Fruit fly (Drosophila melanogaster) whole organism, embryonic: ENCODE measurements around the gene Sk1.

Experiments
- Aef1 ChIP-seq: fragments of 200-800 bp; sonication (Bioruptor generic); IDR thresholded peaks from 3 replicates; pipeline ENCODE4 v1.3.6; 2022; ENCODE audit warnings: missing biosample characterization, missing genetic modification characterization
- B-H1 ChIP-seq: fragments of 200-800 bp; sonication (Bioruptor generic); IDR thresholded peaks from 3 replicates; pipeline ENCODE4 v1.3.6; 2022; ENCODE audit warnings: missing biosample characterization, missing genetic modification characterization
- Blimp-1 ChIP-seq: fragments of 200-800 bp; sonication (Bioruptor generic); optimal IDR thresholded peaks from 3 replicates; lab custom pipeline; 2018; ENCODE audit warnings: missing biosample characterization, missing genetic modification characterization, mild to moderate bottlenecking, moderate library complexity, missing genetic modification reagents
- CG10209 ChIP-seq: fragments of 200-800 bp; sonication (Bioruptor generic); optimal IDR thresholded peaks from 3 replicates; lab custom pipeline; 2017; ENCODE audit warnings: missing biosample characterization, mild to moderate bottlenecking, missing genetic modification characterization, missing genetic modification reagents
- CG12104 ChIP-seq: fragments of 200-800 bp; sonication (Bioruptor generic); optimal IDR thresholded peaks from 3 replicates; lab custom pipeline; 2016; ENCODE audit warnings: missing biosample characterization, missing genetic modification characterization
- CG13624 ChIP-seq: fragments of 200-800 bp; sonication (Bioruptor generic); optimal IDR thresholded peaks from 2 replicates; lab custom pipeline; 2016; ENCODE audit warnings: missing biosample characterization, missing genetic modification characterization
- CG14667 ChIP-seq: fragments of 200-800 bp; sonication (Bioruptor generic); IDR thresholded peaks from 2 replicates; pipeline ENCODE4 v1.3.6; 2022; ENCODE audit warnings: missing biosample characterization, missing genetic modification characterization
- CG14965 ChIP-seq: fragments of 200-800 bp; sonication (Bioruptor generic); optimal IDR thresholded peaks from 2 replicates; lab custom pipeline; 2016; ENCODE audit warnings: missing biosample characterization, missing genetic modification characterization, borderline replicate concordance
- CG15514 ChIP-seq: fragments of 200-800 bp; sonication (Bioruptor generic); optimal IDR thresholded peaks from 3 replicates; lab custom pipeline; 2017; ENCODE audit warnings: missing biosample characterization, missing genetic modification characterization, mild to moderate bottlenecking, moderate library complexity, missing genetic modification reagents
- CG17912 ChIP-seq: fragments of 200-800 bp; sonication (Bioruptor generic); optimal IDR thresholded peaks from 2 replicates; lab custom pipeline; 2018; ENCODE audit warnings: missing biosample characterization, mild to moderate bottlenecking, missing genetic modification characterization
- CG18262 ChIP-seq: fragments of 200-800 bp; optimal IDR thresholded peaks from 3 replicates; lab custom pipeline; 2019; ENCODE audit warnings: missing biosample characterization, mild to moderate bottlenecking, missing genetic modification characterization, moderate library complexity
- CG2199 ChIP-seq: fragments of 200-800 bp; sonication (Bioruptor generic); IDR thresholded peaks from 3 replicates; pipeline ENCODE4 v1.3.6; 2022; ENCODE audit warnings: missing biosample characterization, missing genetic modification characterization
- CG2202 ChIP-seq: fragments of 200-800 bp; sonication (Bioruptor generic); optimal IDR thresholded peaks from 2 replicates; lab custom pipeline; 2018; ENCODE audit warnings: missing biosample characterization, mild to moderate bottlenecking, missing genetic modification characterization
- CG2875 ChIP-seq: fragments of 200-800 bp; sonication (Bioruptor generic); optimal IDR thresholded peaks from 2 replicates; lab custom pipeline; 2017; ENCODE audit warnings: missing biosample characterization, mild to moderate bottlenecking, missing genetic modification characterization, missing genetic modification reagents
- CG3281 ChIP-seq: fragments of 200-800 bp; sonication (Bioruptor generic); optimal IDR thresholded peaks from 3 replicates; lab custom pipeline; 2017; ENCODE audit warnings: missing biosample characterization, mild to moderate bottlenecking, missing genetic modification characterization
- CG3838 ChIP-seq: fragments of 200-800 bp; sonication (Bioruptor generic); optimal IDR thresholded peaks from 3 replicates; lab custom pipeline; 2016; ENCODE audit warnings: missing biosample characterization, missing genetic modification characterization
- CG4424 ChIP-seq: fragments of 200-800 bp; sonication (Bioruptor generic); optimal IDR thresholded peaks from 3 replicates; lab custom pipeline; 2016; ENCODE audit warnings: missing biosample characterization, missing genetic modification characterization
- CG6254 ChIP-seq: fragments of 200-800 bp; sonication (Bioruptor generic); optimal IDR thresholded peaks from 3 replicates; lab custom pipeline; 2017; ENCODE audit warnings: mild to moderate bottlenecking, missing biosample characterization, missing genetic modification reagents, missing genetic modification characterization
- CG6654 ChIP-seq: fragments of 200-800 bp; sonication (Bioruptor generic); optimal IDR thresholded peaks from 2 replicates; lab custom pipeline; 2017; ENCODE audit warnings: missing biosample characterization, mild to moderate bottlenecking, missing genetic modification characterization
- CG9437 ChIP-seq: fragments of 200-800 bp; sonication (Bioruptor generic); optimal IDR thresholded peaks from 2 replicates; lab custom pipeline; 2018; ENCODE audit warnings: missing biosample characterization, mild to moderate bottlenecking, missing genetic modification characterization
- CG9817 ChIP-seq: fragments of 200-800 bp; sonication (Bioruptor generic); optimal IDR thresholded peaks from 2 replicates; lab custom pipeline; 2018; ENCODE audit warnings: missing biosample characterization, mild to moderate bottlenecking, missing genetic modification characterization, moderate library complexity
- Dp ChIP-seq: fragments of 200-800 bp; sonication (Bioruptor generic); optimal IDR thresholded peaks from 2 replicates; lab custom pipeline; 2018; ENCODE audit warnings: missing biosample characterization, mild to moderate bottlenecking, missing genetic modification characterization, moderate library complexity
- E2f1 ChIP-seq: fragments of 200-800 bp; sonication (Bioruptor generic); IDR thresholded peaks from 2 replicates; pipeline ENCODE4 v1.3.6; 2022; ENCODE audit warnings: missing biosample characterization, missing genetic modification characterization
- Ets97D ChIP-seq: fragments of 200-800 bp; sonication (Bioruptor generic); optimal IDR thresholded peaks from 3 replicates; lab custom pipeline; 2016; ENCODE audit warnings: missing biosample characterization, missing genetic modification characterization
- Fer1 ChIP-seq: fragments of 200-800 bp; sonication (Bioruptor generic); optimal IDR thresholded peaks from 2 replicates; lab custom pipeline; 2017; ENCODE audit warnings: missing biosample characterization, mild to moderate bottlenecking, missing genetic modification characterization
- Fer2 ChIP-seq: fragments of 200-800 bp; sonication (Bioruptor generic); optimal IDR thresholded peaks from 2 replicates; lab custom pipeline; 2018; ENCODE audit warnings: missing biosample characterization, mild to moderate bottlenecking, missing genetic modification characterization, moderate library complexity
- Hand ChIP-seq: fragments of 200-800 bp; sonication (Bioruptor generic); optimal IDR thresholded peaks from 2 replicates; lab custom pipeline; 2017; ENCODE audit warnings: mild to moderate bottlenecking, missing biosample characterization, missing genetic modification reagents, missing genetic modification characterization
- Opbp ChIP-seq: fragments of 200-800 bp; sonication (Bioruptor generic); IDR thresholded peaks from 3 replicates; pipeline ENCODE4 v1.3.6; 2022; ENCODE audit warnings: missing biosample characterization, missing genetic modification characterization; ENCODE audit not compliant: partially characterized antibody
- Scr ChIP-seq: fragments of 200-800 bp; sonication (Bioruptor generic); IDR thresholded peaks from 2 replicates; pipeline ENCODE4 v1.3.6; 2022; ENCODE audit warnings: missing biosample characterization, missing genetic modification characterization; ENCODE audit not compliant: partially characterized antibody
- Taf1 ChIP-seq: fragments of 200-800 bp; sonication (Bioruptor generic); IDR thresholded peaks from 2 replicates; pipeline ENCODE4 v1.3.6; 2022; ENCODE audit warnings: missing biosample characterization, missing genetic modification characterization
- bigmax ChIP-seq: fragments of 200-800 bp; sonication (Bioruptor generic); optimal IDR thresholded peaks from 2 replicates; lab custom pipeline; 2018; ENCODE audit warnings: missing biosample characterization, mild to moderate bottlenecking, missing genetic modification characterization
- corto ChIP-seq: fragments of 200-800 bp; sonication (Bioruptor generic); optimal IDR thresholded peaks from 2 replicates; lab custom pipeline; 2016; ENCODE audit warnings: missing biosample characterization, mild to moderate bottlenecking, missing genetic modification characterization, moderate library complexity
- croc ChIP-seq: fragments of 200-800 bp; sonication (Bioruptor generic); conservative IDR thresholded peaks from 3 replicates; pipeline ENCODE4 v1.3.6; 2022; ENCODE audit warnings: missing biosample characterization, missing genetic modification characterization
- da ChIP-seq: fragments of 200-800 bp; sonication (Bioruptor generic); optimal IDR thresholded peaks from 2 replicates; lab custom pipeline; 2016; ENCODE audit warnings: missing biosample characterization, missing genetic modification characterization
- exex ChIP-seq: fragments of 200-800 bp; sonication (Bioruptor generic); optimal IDR thresholded peaks from 4 replicates; lab custom pipeline; 2018; ENCODE audit warnings: missing biosample characterization, mild to moderate bottlenecking, missing genetic modification characterization, moderate library complexity
- gem ChIP-seq: fragments of 200-800 bp; sonication (Bioruptor generic); optimal IDR thresholded peaks from 2 replicates; lab custom pipeline; 2019; ENCODE audit warnings: missing biosample characterization, mild to moderate bottlenecking, missing genetic modification characterization, moderate library complexity
- ind ChIP-seq: fragments of 200-800 bp; sonication (Bioruptor generic); optimal IDR thresholded peaks from 3 replicates; lab custom pipeline; 2016; ENCODE audit warnings: missing biosample characterization, missing genetic modification characterization
- jigr1 ChIP-seq: fragments of 200-800 bp; sonication (Bioruptor generic); IDR thresholded peaks from 3 replicates; pipeline ENCODE4 v1.3.6; 2022; ENCODE audit warnings: missing biosample characterization, missing genetic modification characterization
- lbe ChIP-seq: fragments of 200-800 bp; sonication (Bioruptor generic); optimal IDR thresholded peaks from 2 replicates; lab custom pipeline; 2016; ENCODE audit warnings: missing biosample characterization, mild to moderate bottlenecking, missing genetic modification characterization
- maf-S ChIP-seq: fragments of 200-800 bp; sonication (Bioruptor generic); optimal IDR thresholded peaks from 2 replicates; lab custom pipeline; 2016; ENCODE audit warnings: missing biosample characterization, missing genetic modification characterization
- peb ChIP-seq: fragments of 200-800 bp; sonication (Bioruptor generic); IDR thresholded peaks from 2 replicates; pipeline ENCODE4 v1.3.6; 2022; ENCODE audit warnings: missing biosample characterization, missing genetic modification characterization
- pum ChIP-seq: fragments of 200-800 bp; sonication (Bioruptor generic); optimal IDR thresholded peaks from 2 replicates; lab custom pipeline; 2016; ENCODE audit warnings: missing biosample characterization, missing genetic modification characterization
- ro ChIP-seq: fragments of 200-800 bp; sonication (Bioruptor generic); IDR thresholded peaks from 2 replicates; pipeline ENCODE4 v1.3.6; 2022; ENCODE audit warnings: missing biosample characterization, missing genetic modification characterization
- row ChIP-seq: fragments of 200-800 bp; sonication (Bioruptor generic); IDR thresholded peaks from 3 replicates; pipeline ENCODE4 v1.3.6; 2022; ENCODE audit warnings: missing biosample characterization, missing genetic modification characterization
- schlank ChIP-seq: fragments of 200-800 bp; sonication (Bioruptor generic); optimal IDR thresholded peaks from 2 replicates; lab custom pipeline; 2018; ENCODE audit warnings: missing biosample characterization, mild to moderate bottlenecking, missing genetic modification characterization
- sens-2 ChIP-seq: fragments of 200-800 bp; sonication (Bioruptor generic); IDR thresholded peaks from 2 replicates; pipeline ENCODE4 v1.3.6; 2022; ENCODE audit warnings: missing biosample characterization, missing genetic modification characterization
- sim ChIP-seq: fragments of 200-800 bp; sonication (Bioruptor generic); IDR thresholded peaks from 2 replicates; pipeline ENCODE4 v1.3.6; 2022; ENCODE audit warnings: missing biosample characterization, missing genetic modification characterization
- stwl ChIP-seq: fragments of 200-800 bp; sonication (Bioruptor generic); optimal IDR thresholded peaks from 3 replicates; lab custom pipeline; 2018; ENCODE audit warnings: missing biosample characterization, mild to moderate bottlenecking, missing genetic modification characterization, moderate library complexity
- tio ChIP-seq: fragments of 200-800 bp; sonication (Bioruptor generic); optimal IDR thresholded peaks from 2 replicates; lab custom pipeline; 2017; ENCODE audit warnings: missing biosample characterization, missing genetic modification characterization, inconsistent platforms
- z ChIP-seq: fragments of 200-800 bp; sonication (Bioruptor generic); IDR thresholded peaks from 3 replicates; pipeline ENCODE4 v1.3.6; 2022; ENCODE audit warnings: missing biosample characterization, missing genetic modification characterization

The Sk1 gene

dm6 chrX:11494731-11495277, 52.5 kb downstream of the Sk1 start (continued):
- 0 out of 2 replicates have a peak, but pooled peaks have one; percentile 33 for TF ChIP-seq E2f1 (GFP tag; lab: Robert Waterston, UW)
- TF ChIP-seq CG10209 (GFP tag; lab: Kevin White, UChicago): peak; percentile 75
- peak; percentile 33; the same call in 1 of the 2 replicates for TF ChIP-seq CG14667
- peak; percentile 85 for TF ChIP-seq gem
- peak; percentile 50 for TF ChIP-seq ind (GFP tag; lab: Kevin White, UChicago)
- TF ChIP-seq CG9817 (tag; lab: Kevin White, UChicago): peak; percentile 39
- peak; percentile 83 for TF ChIP-seq lbe (GFP tag; lab: Kevin White, UChicago)
- peak; percentile 31 for TF ChIP-seq Fer1 (GFP tag; lab: Kevin White, UChicago)
- peak; percentile 81 for TF ChIP-seq Blimp-1 (GFP tag; lab: Kevin White, UChicago)
- TF ChIP-seq schlank: no peak
- no peak for TF ChIP-seq B-H1 (GFP tag; lab: Robert Waterston, UW)
- 0 out of 3 replicates have a peak, but pooled peaks have one; percentile 11 for TF ChIP-seq Aef1 (GFP tag; lab: Robert Waterston, UW)
- TF ChIP-seq CG2199: no peak
- TF ChIP-seq corto (GFP tag; lab: Kevin White, UChicago): peak; percentile 35
- no peak; the same call in 1 of the 2 replicates for TF ChIP-seq sens-2 (GFP tag; lab: Robert Waterston, UW)
- no peak for TF ChIP-seq Opbp
- TF ChIP-seq Dp (GFP tag; lab: Kevin White, UChicago): no peak
- TF ChIP-seq Taf1 (GFP tag; lab: Robert Waterston, UW): no peak
- TF ChIP-seq CG14965 (GFP tag; lab: Kevin White, UChicago): no peak
- peak; percentile 11 for TF ChIP-seq Ets97D (GFP tag; lab: Kevin White, UChicago)
- no peak; the same call in 1 of the 2 replicates for TF ChIP-seq sim (GFP tag; lab: Robert Waterston, UW)
- peak; percentile 80 for TF ChIP-seq CG2875 (GFP tag; lab: Kevin White, UChicago)
- TF ChIP-seq CG4424: peak; percentile 85
- TF ChIP-seq Fer2: no peak
- TF ChIP-seq Scr: no peak
- peak; percentile 78 for TF ChIP-seq CG6254 (GFP tag; lab: Kevin White, UChicago)
- no peak for TF ChIP-seq CG3838 (GFP tag; lab: Kevin White, UChicago)
- TF ChIP-seq exex: no peak
- TF ChIP-seq CG13624 (GFP tag; lab: Kevin White, UChicago): peak; percentile 40
- no peak for TF ChIP-seq z (GFP tag; lab: Robert Waterston, UW)
- TF ChIP-seq da (GFP tag; lab: Kevin White, UChicago): no peak
- TF ChIP-seq CG12104 (GFP tag; lab: Kevin White, UChicago): peak; percentile 55
- TF ChIP-seq CG2202 (tag; lab: Kevin White, UChicago): peak; percentile 80
- TF ChIP-seq pum (GFP tag; lab: Kevin White, UChicago): peak; percentile 78
- TF ChIP-seq tio (GFP tag; lab: Kevin White, UChicago): peak; percentile 71
- peak; percentile 90 for TF ChIP-seq CG18262 (tag; lab: Kevin White, UChicago)
- no peak for TF ChIP-seq CG17912 (GFP tag; lab: Kevin White, UChicago)
- TF ChIP-seq CG6654 (GFP tag; lab: Kevin White, UChicago): peak; percentile 29
- peak; percentile 11 for TF ChIP-seq CG15514
- peak; percentile 39 for TF ChIP-seq CG3281 (GFP tag; lab: Kevin White, UChicago)
- peak; percentile 38 for TF ChIP-seq CG9437 (GFP tag; lab: Kevin White, UChicago)
- TF ChIP-seq maf-S: peak; percentile 55
- no peak for TF ChIP-seq stwl (tag; lab: Kevin White, UChicago)
- 0 out of 3 replicates have a peak, but pooled peaks have one; percentile 20 for TF ChIP-seq jigr1
- peak; percentile 47; the same call in 1 of the 2 replicates for TF ChIP-seq peb
- peak; percentile 67 for TF ChIP-seq croc (GFP tag; lab: Robert Waterston, UW)
- TF ChIP-seq Hand: no peak
- peak; percentile 71 for TF ChIP-seq row (GFP tag; lab: Robert Waterston, UW)
- TF ChIP-seq ro: peak; percentile 13; the same call in 1 of the 2 replicates
- TF ChIP-seq bigmax: no peak
